Worm (Caenorhabditis elegans) whole organism, mixed stage, embryonic: ENCODE measurements around the gene C06G3.8.

ENCODE experiments used
- M03D4.4 ChIP-seq: sonication (generic microtip); optimal IDR thresholded peaks from 2 replicates; lab custom pipeline; 2017; ENCODE audit warnings: mild to moderate bottlenecking, missing genetic modification characterization, missing compliant biosample characterization
- bed-3 ChIP-seq: fragments of 200-800 bp; sonication (Bioruptor generic); optimal IDR thresholded peaks from 3 replicates; lab custom pipeline; 2018; ENCODE audit warnings: mild to moderate bottlenecking, missing genetic modification characterization, moderate library complexity, missing compliant biosample characterization
- blmp-1 ChIP-seq: fragments of 150-350 bp; optimal IDR thresholded peaks from 2 replicates; lab custom pipeline; 2014; ENCODE audit warnings: missing biosample characterization, missing genetic modification characterization
- ceh-39 ChIP-seq: fragments of 150-350 bp; optimal IDR thresholded peaks from 2 replicates; lab custom pipeline; 2014; ENCODE audit warnings: missing biosample characterization, missing genetic modification characterization
- ceh-43 ChIP-seq: fragments of 200-800 bp; sonication (Bioruptor generic); optimal IDR thresholded peaks from 2 replicates; lab custom pipeline; 2018; ENCODE audit warnings: mild to moderate bottlenecking, missing genetic modification characterization, moderate library complexity, missing compliant biosample characterization
- ces-1 ChIP-seq: fragments of 150-350 bp; optimal IDR thresholded peaks from 2 replicates; lab custom pipeline; 2014; ENCODE audit warnings: missing biosample characterization, missing genetic modification reagents, missing genetic modification characterization
- cnd-1 ChIP-seq: fragments of 200-800 bp; sonication (Bioruptor generic); optimal IDR thresholded peaks from 2 replicates; lab custom pipeline; 2018; ENCODE audit warnings: mild to moderate bottlenecking, missing genetic modification characterization, missing compliant biosample characterization
- elt-3 ChIP-seq: fragments of 150-350 bp; optimal IDR thresholded peaks from 2 replicates; lab custom pipeline; 2014; ENCODE audit warnings: missing biosample characterization, missing genetic modification characterization
- ham-2 ChIP-seq: fragments of 200-800 bp; sonication (Bioruptor generic); optimal IDR thresholded peaks from 2 replicates; lab custom pipeline; 2018; ENCODE audit warnings: mild to moderate bottlenecking, missing genetic modification characterization, missing compliant biosample characterization
- hlh-1 ChIP-seq: fragments of 150-350 bp; optimal IDR thresholded peaks from 2 replicates; lab custom pipeline; 2014; ENCODE audit warnings: missing biosample characterization, missing genetic modification reagents, missing genetic modification characterization
- lin-13 ChIP-seq: fragments of 150-350 bp; optimal IDR thresholded peaks from 2 replicates; lab custom pipeline; 2014; ENCODE audit warnings: missing biosample characterization, missing genetic modification characterization
- lin-32 ChIP-seq: fragments of 200-800 bp; sonication (Bioruptor generic); optimal IDR thresholded peaks from 2 replicates; lab custom pipeline; 2018; ENCODE audit warnings: mild to moderate bottlenecking, missing genetic modification characterization, missing compliant biosample characterization
- lsy-2 ChIP-seq: fragments of 150-350 bp; optimal IDR thresholded peaks from 2 replicates; lab custom pipeline; 2014; ENCODE audit warnings: missing biosample characterization, missing genetic modification characterization
- mab-5 ChIP-seq: fragments of 150-350 bp; optimal IDR thresholded peaks from 2 replicates; lab custom pipeline; 2014; ENCODE audit warnings: missing biosample characterization, missing genetic modification characterization
- mep-1 ChIP-seq: fragments of 150-350 bp; optimal IDR thresholded peaks from 2 replicates; lab custom pipeline; 2017; ENCODE audit warnings: missing biosample characterization, missing genetic modification reagents, missing genetic modification characterization, inconsistent platforms
- mls-2 ChIP-seq: sonication (generic microtip); optimal IDR thresholded peaks from 2 replicates; lab custom pipeline; 2016; ENCODE audit warnings: mild to moderate bottlenecking, missing genetic modification characterization, moderate library complexity, missing compliant biosample characterization
- nhr-12 ChIP-seq: fragments of 150-350 bp; optimal IDR thresholded peaks from 2 replicates; lab custom pipeline; 2014; ENCODE audit warnings: missing biosample characterization, missing genetic modification characterization
- nhr-2 ChIP-seq: fragments of 150-350 bp; optimal IDR thresholded peaks from 2 replicates; lab custom pipeline; 2014; ENCODE audit warnings: missing biosample characterization, missing genetic modification characterization
- nhr-237 ChIP-seq: fragments of 150-350 bp; optimal IDR thresholded peaks from 2 replicates; lab custom pipeline; 2014; ENCODE audit warnings: missing biosample characterization, missing genetic modification characterization
- nhr-28 ChIP-seq: fragments of 150-350 bp; optimal IDR thresholded peaks from 2 replicates; lab custom pipeline; 2014; ENCODE audit warnings: missing biosample characterization, missing genetic modification characterization
- nhr-76 ChIP-seq: sonication (generic microtip); optimal IDR thresholded peaks from 2 replicates; lab custom pipeline; 2017; ENCODE audit warnings: missing biosample characterization, missing genetic modification characterization
- pha-4 ChIP-seq: fragments of 150-350 bp; optimal IDR thresholded peaks from 2 replicates; lab custom pipeline; 2018; ENCODE audit warnings: missing biosample characterization, missing genetic modification reagents, missing genetic modification characterization
- sem-2 ChIP-seq: fragments of 200-800 bp; sonication (Bioruptor generic); optimal IDR thresholded peaks from 2 replicates; lab custom pipeline; 2018; ENCODE audit warnings: mild to moderate bottlenecking, missing genetic modification characterization, missing compliant biosample characterization
- snpc-4 ChIP-seq: fragments of 150-350 bp; optimal IDR thresholded peaks from 2 replicates; lab custom pipeline; 2014; ENCODE audit warnings: missing biosample characterization, missing genetic modification characterization
- sptf-1 ChIP-seq: sonication (generic microtip); optimal IDR thresholded peaks from 2 replicates; lab custom pipeline; 2017; ENCODE audit warnings: mild to moderate bottlenecking, missing genetic modification characterization, moderate library complexity, missing compliant biosample characterization
- tbx-8 ChIP-seq: fragments of 200-800 bp; sonication (Bioruptor generic); optimal IDR thresholded peaks from 2 replicates; lab custom pipeline; 2018; ENCODE audit warnings: mild to moderate bottlenecking, missing genetic modification characterization, moderate library complexity, missing compliant biosample characterization
- unc-120 ChIP-seq: sonication (generic microtip); optimal IDR thresholded peaks from 2 replicates; lab custom pipeline; 2017; ENCODE audit warnings: missing genetic modification characterization, missing compliant biosample characterization; ENCODE audit not compliant: poor library complexity, severe bottlenecking
- unc-39 ChIP-seq: fragments of 150-350 bp; optimal IDR thresholded peaks from 2 replicates; lab custom pipeline; 2014; ENCODE audit warnings: missing biosample characterization, missing genetic modification characterization
- unc-62 ChIP-seq: fragments of 150-350 bp; optimal IDR thresholded peaks from 2 replicates; lab custom pipeline; 2014; ENCODE audit warnings: missing biosample characterization, missing genetic modification reagents, missing genetic modification characterization
- ztf-11 ChIP-seq: fragments of 150-350 bp; optimal IDR thresholded peaks from 2 replicates; lab custom pipeline; 2014; ENCODE audit warnings: missing biosample characterization, missing genetic modification characterization

The C06G3.8 gene

DNA sequence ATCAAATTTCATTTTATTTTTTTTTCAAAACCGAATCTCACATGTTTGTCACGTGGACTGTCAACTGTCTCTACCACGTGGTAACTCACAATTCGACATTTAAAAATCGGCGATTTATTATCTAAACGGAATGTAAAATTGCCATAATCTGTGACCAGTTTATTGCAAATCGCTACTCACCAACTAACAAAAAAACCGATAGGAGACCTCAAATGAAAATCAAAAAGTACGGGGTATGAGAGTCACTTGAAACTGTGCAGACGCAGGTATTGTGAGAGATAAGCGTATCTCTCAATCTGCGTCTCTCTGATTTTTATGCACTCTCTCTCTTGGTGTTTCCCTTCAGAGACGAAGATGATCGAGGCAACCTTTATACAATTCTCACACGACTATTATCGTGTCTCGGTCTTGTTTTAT lies 15.4 kb upstream of the C06G3.8 start:
- no peak for TF ChIP-seq ztf-11
- TF ChIP-seq unc-120 = peak; percentile 1
- TF ChIP-seq elt-3 (tag; lab: Kevin White, UChicago) = peak; percentile 69
- peak; percentile 16 for TF ChIP-seq unc-62 (GFP tag; lab: Kevin White, UChicago)
- TF ChIP-seq, all 35 proteins: peak for 3

DNA sequence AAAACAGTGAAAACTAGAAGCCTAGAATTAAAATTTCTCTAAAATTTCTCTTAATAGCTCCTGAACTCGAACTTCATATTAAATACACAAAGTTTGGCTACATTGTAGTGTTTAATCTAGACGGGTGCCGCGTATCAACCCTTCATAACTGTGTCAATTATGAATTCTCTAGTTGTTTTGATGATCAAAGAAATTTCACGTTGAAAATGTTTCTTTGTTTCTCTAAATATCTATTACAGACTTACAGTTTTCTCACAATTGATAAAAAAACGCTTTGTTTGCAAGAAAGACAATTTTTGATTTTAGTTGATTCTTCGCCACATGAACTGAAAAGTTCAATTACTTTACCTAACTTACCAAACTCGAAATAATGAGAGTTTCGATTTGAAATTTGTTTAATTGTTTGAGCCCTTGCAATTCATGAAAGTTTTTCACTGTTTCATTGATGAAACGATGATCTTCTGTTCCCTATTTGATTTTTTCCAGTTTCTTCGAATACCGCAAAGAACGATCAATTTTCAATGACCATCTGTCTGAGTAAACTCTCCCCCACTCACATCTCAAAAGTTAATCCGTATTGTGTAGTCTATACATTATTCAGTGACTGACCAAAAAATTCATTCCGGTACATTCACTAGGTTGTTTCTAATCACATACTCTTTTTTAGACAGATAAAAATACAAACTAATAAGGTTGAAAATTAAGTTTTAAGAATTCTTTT lies 14.4 kb upstream of the C06G3.8 start:
- TF ChIP-seq ham-2 (GFP tag; lab: Kevin White, UChicago) (no peak), ces-1 (GFP tag; lab: Kevin White, UChicago) (no peak), nhr-28 (tag; lab: Kevin White, UChicago) (no peak)
- TF ChIP-seq, all 35 proteins: peak for 0

DNA sequence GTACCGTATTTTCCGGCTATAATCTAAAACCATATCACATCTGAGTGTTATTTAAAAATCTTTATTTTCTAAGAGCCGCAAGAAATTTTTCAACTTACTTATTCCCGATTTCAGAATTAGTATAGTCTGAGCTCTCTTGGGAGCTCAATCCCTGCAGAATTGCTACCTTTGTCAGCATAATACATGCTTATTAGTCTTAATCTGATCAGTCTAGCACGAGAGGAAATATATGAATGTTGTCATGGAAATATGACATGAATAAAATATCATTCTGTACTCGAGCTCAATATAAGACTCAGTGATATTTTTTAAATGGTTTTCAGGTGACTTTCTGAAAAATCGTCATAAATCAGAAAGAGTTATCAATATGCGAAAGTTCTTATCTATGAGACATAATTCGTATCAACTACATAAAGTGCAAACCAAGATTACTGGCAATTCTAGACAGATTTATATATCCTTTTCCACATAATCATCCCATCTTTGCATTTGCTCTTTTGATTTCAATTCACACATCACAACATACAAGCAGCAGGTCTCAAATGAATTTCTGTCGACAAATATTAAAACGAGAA lies 13.1 kb upstream of the C06G3.8 start:
- TF ChIP-seq nhr-76 (tag; lab: Kevin White, UChicago) (no peak), nhr-12 (tag; lab: Kevin White, UChicago) (no peak), elt-3 (tag; lab: Kevin White, UChicago) (no peak), ceh-39 (no peak), pha-4 (tag; lab: Kevin White, UChicago) (no peak), bed-3 (GFP tag; lab: Kevin White, UChicago) (no peak), sptf-1 (tag; lab: Kevin White, UChicago) (no peak), nhr-237 (tag; lab: Kevin White, UChicago) (no peak), unc-120 (no peak), snpc-4 (tag; lab: Kevin White, UChicago) (no peak), lsy-2 (tag; lab: Kevin White, UChicago) (no peak), mls-2 (no peak), nhr-28 (tag; lab: Kevin White, UChicago) (no peak), cnd-1 (no peak), ceh-43 (GFP tag; lab: Kevin White, UChicago) (no peak), ces-1 (GFP tag; lab: Kevin White, UChicago) (no peak), unc-39 (no peak), sem-2 (GFP tag; lab: Kevin White, UChicago) (no peak), lin-13 (tag; lab: Kevin White, UChicago) (no peak)

DNA sequence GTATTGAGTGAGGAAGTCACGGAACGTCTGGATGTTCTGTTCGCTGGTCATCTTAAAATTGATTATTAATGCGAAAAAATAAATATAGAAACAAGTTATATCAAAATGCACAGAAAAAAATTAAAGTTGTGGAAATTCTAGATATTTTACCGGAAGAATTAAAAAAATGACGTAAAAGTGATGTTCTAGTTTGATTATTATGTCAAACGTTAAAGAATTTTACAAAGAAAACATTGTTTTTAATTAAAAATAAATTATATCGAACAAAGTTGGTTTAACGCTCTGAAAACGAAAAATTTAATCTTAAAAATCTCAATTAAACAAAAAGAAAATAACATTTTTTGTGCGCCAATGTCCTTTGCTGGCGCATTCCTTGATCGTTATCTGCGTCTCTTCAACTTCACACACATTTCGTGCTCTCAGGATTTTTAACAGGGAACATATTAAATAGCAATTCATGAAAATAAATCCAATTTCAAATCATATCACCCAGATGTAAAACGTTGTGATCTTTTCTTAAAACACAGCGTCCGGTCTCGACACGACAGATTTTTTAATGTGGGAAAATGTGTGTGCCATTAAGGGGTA lies 12.3 kb upstream of the C06G3.8 start, which contains the start of gene tin-9.1:
tin-9.1 (minus strand) TSS at position 51 of the 588 bp plus-strand sequence.
- TF ChIP-seq sptf-1 (tag; lab: Kevin White, UChicago) (no peak), tbx-8 (GFP tag; lab: Kevin White, UChicago) (no peak), cnd-1 (no peak), pha-4 (tag; lab: Kevin White, UChicago) (peak; percentile 26), M03D4.4 (no peak), unc-120 (no peak), lin-13 (tag; lab: Kevin White, UChicago) (peak; percentile 19), nhr-12 (tag; lab: Kevin White, UChicago) (no peak), unc-39 (no peak), ceh-39 (no peak), lsy-2 (tag; lab: Kevin White, UChicago) (peak; percentile 69), ces-1 (GFP tag; lab: Kevin White, UChicago) (peak; percentile 62), blmp-1 (tag; lab: Kevin White, UChicago) (no peak), ceh-43 (GFP tag; lab: Kevin White, UChicago) (no peak), nhr-2 (tag; lab: Kevin White, UChicago) (no peak), lin-32 (GFP tag; lab: Kevin White, UChicago) (no peak), mep-1 (tag; lab: Kevin White, UChicago) (peak; percentile 45), mab-5 (tag; lab: Kevin White, UChicago) (no peak), hlh-1 (no peak)

DNA sequence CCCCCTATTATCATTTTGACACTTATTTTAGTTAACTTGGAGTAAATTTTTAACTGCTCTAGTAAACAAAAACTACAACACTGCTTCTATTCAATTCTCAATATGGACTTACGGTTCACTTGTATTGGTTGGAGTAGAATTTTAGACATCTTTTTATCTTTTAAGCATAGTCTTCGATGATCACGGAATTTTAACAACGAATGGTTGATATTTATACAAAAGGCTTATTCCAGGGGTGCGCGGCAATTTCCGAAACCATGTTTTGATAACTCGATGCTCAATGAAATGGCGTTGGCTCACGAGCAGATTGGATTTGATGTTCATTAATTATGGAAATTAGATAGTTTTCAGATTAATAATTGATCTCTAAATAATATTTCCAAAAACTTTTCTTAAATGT lies 11.1 kb upstream of the C06G3.8 start:
- TF ChIP-seq nhr-28 (tag; lab: Kevin White, UChicago) = no peak
- no peak for TF ChIP-seq tbx-8 (GFP tag; lab: Kevin White, UChicago)
